Worm (Caenorhabditis elegans) whole organism, young adult: ENCODE measurements around the gene ent-1.

ENCODE experiments used
- Y56A3A.18 ChIP-seq: fragments of 200-800 bp; sonication (Bioruptor generic); IDR thresholded peaks from 2 replicates; pipeline ENCODE4 v1.3.6; 2022; ENCODE audit warnings: missing genetic modification reagents, missing genetic modification characterization, missing compliant biosample characterization
- dpl-1 ChIP-seq: fragments of 150-350 bp; optimal IDR thresholded peaks from 2 replicates; lab custom pipeline; 2014; ENCODE audit warnings: missing biosample characterization, missing genetic modification reagents, missing genetic modification characterization
- somi-1 ChIP-seq: fragments of 200-800 bp; sonication (Bioruptor generic); optimal IDR thresholded peaks from 2 replicates; lab custom pipeline; 2018; ENCODE audit warnings: mild to moderate bottlenecking, missing genetic modification characterization, missing compliant biosample characterization

DNA sequence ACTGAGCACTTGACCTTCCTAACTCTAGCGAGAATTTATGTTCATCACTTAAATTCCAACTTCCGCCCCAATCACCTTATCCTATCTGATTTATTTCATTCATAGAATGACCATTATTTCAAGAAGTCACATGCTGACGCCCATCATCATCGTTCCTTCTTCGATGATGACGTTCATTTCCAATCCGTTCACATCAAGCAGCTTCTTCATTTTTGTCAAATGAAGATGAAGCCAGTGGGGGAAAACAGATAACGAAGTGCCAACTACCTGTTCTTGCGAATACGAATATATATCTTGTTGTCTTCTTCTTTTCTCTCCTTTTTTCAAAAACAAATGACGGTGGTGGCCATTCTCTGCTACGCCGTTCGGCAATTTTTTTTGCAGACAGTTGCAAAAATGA lies 46.6 kb upstream of the ent-1 start:
- no peak for TF ChIP-seq Y56A3A.18
- no peak for TF ChIP-seq somi-1 (GFP tag; lab: Kevin White, UChicago)
- no peak for TF ChIP-seq dpl-1
